Fruit fly (Drosophila melanogaster) Kc167 (cell line): ENCODE measurements around the gene CG42581.

Experiments used
- Myc ChIP-seq: fragments of >200 bp; optimal IDR thresholded peaks from 2 replicates; lab custom pipeline; 2017; ENCODE audit warnings: missing external identifiers
- Sin3A ChIP-seq: fragments of >200 bp; optimal IDR thresholded peaks from 2 replicates; lab custom pipeline; 2018; ENCODE audit warnings: missing external identifiers
- insv ChIP-seq: fragments of >200 bp; optimal IDR thresholded peaks from 3 replicates; lab custom pipeline; 2018; ENCODE audit warnings: missing external identifiers
- psq ChIP-seq: fragments of >200 bp; optimal IDR thresholded peaks from 2 replicates; lab custom pipeline; 2017; ENCODE audit warnings: missing external identifiers
- ttk ChIP-seq: sonication (Bioruptor generic); optimal IDR thresholded peaks from 2 replicates; lab custom pipeline; 2017; ENCODE audit warnings: missing external identifiers

- no peak for TF ChIP-seq Sin3A
- TF ChIP-seq psq (lab: Kevin White, UChicago) = no peak
- no peak for TF ChIP-seq Myc
- TF ChIP-seq insv (lab: Kevin White, UChicago) = no peak
- no peak for TF ChIP-seq ttk (lab: Kevin White, UChicago)
Measured at dm6 chrX:20062576-20062975, 33.7 kb downstream of the CG42581 start, which contains the start of gene Dop2R.
